Worm (Caenorhabditis elegans) whole organism, L1 larva: ENCODE data around the gene col-90.

Experiments
- dsc-1 ChIP-seq: sonication (generic microtip); optimal IDR thresholded peaks from 2 replicates; lab custom pipeline; 2016; ENCODE audit warnings: mild to moderate bottlenecking, missing genetic modification characterization, missing compliant biosample characterization
- fkh-4 ChIP-seq: sonication (generic microtip); optimal IDR thresholded peaks from 2 replicates; lab custom pipeline; 2016; ENCODE audit warnings: missing compliant biosample characterization, missing genetic modification characterization, borderline replicate concordance
- grh-1 ChIP-seq: fragments of 200-800 bp; sonication (Bioruptor generic); IDR thresholded peaks from 2 replicates; pipeline ENCODE4 v1.3.6; 2022; ENCODE audit warnings: missing genetic modification reagents, missing genetic modification characterization, missing compliant biosample characterization
- hpl-2 ChIP-seq: fragments of 150-350 bp; optimal IDR thresholded peaks from 2 replicates; lab custom pipeline; 2014; ENCODE audit warnings: missing biosample characterization, missing genetic modification reagents, missing genetic modification characterization
- irx-1 ChIP-seq: sonication (generic microtip); optimal IDR thresholded peaks from 2 replicates; lab custom pipeline; 2016; ENCODE audit warnings: missing genetic modification characterization, missing compliant biosample characterization
- lin-15B ChIP-seq: fragments of 150-350 bp; sonication (generic microtip); optimal IDR thresholded peaks from 3 replicates; lab custom pipeline; 2014; ENCODE audit warnings: missing biosample characterization, missing genetic modification characterization
- mep-1 ChIP-seq: fragments of 150-350 bp; optimal IDR thresholded peaks from 2 replicates; lab custom pipeline; 2014; ENCODE audit warnings: missing biosample characterization, missing genetic modification characterization
- nhr-19 ChIP-seq: fragments of 200-800 bp; sonication (Bioruptor generic); conservative IDR thresholded peaks from 2 replicates; pipeline ENCODE4 v1.3.6; 2022; ENCODE audit warnings: missing genetic modification characterization, missing compliant biosample characterization
- rnt-1 ChIP-seq: sonication (generic microtip); optimal IDR thresholded peaks from 2 replicates; lab custom pipeline; 2016; ENCODE audit warnings: mild to moderate bottlenecking, missing genetic modification characterization, moderate library complexity, missing compliant biosample characterization
- sox-4 ChIP-seq: sonication (generic microtip); optimal IDR thresholded peaks from 2 replicates; lab custom pipeline; 2016; ENCODE audit warnings: missing genetic modification characterization, missing compliant biosample characterization
- sup-37 ChIP-seq: fragments of 200-800 bp; sonication (Bioruptor generic); optimal IDR thresholded peaks from 2 replicates; lab custom pipeline; 2018; ENCODE audit warnings: mild to moderate bottlenecking, missing genetic modification characterization, missing compliant biosample characterization
- unc-62 ChIP-seq: fragments of 150-350 bp; optimal IDR thresholded peaks from 2 replicates; lab custom pipeline; 2014; ENCODE audit warnings: missing biosample characterization, missing genetic modification reagents, missing genetic modification characterization
- unc-86 ChIP-seq: sonication (generic microtip); optimal IDR thresholded peaks from 2 replicates; lab custom pipeline; 2016; ENCODE audit warnings: missing genetic modification characterization, missing compliant biosample characterization
- unc-98 ChIP-seq: fragments of 200-800 bp; sonication (Bioruptor generic); IDR thresholded peaks from 2 replicates; pipeline ENCODE4 v1.3.6; 2022; ENCODE audit warnings: missing genetic modification characterization, missing compliant biosample characterization
- ztf-11 ChIP-seq, 2 experiments: sonication (generic microtip); optimal IDR thresholded peaks; 2 replicates each; lab custom pipeline; 2016 to 2017; ENCODE audit warnings: missing genetic modification characterization in 2 of 2, missing biosample characterization in 1 of 2, missing compliant biosample characterization in 1 of 2
- ztf-4 ChIP-seq: fragments of 150-350 bp; optimal IDR thresholded peaks from 2 replicates; lab custom pipeline; 2014; ENCODE audit warnings: missing biosample characterization, missing genetic modification characterization

The col-90 gene

DNA sequence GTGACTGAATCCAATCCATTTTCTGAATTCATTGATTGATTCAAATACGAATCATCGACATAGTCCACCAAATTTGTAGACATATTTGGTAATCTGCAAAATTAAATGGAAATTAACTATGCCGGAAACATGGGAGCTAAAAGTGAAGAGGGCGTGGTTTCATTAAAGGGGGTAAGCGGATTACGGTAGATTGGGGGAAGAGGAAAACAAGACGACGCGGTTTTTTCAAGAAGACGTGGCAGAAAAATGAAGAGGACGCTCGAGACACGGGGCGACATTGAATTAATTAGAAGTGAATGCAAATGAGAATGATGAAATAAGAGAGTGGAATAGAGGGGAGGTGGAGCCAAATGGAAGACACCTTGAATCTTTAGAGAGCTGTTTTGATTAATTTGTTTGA, 47.7 kb downstream of the col-90 start, which contains the start of gene npr-17:
Gene npr-17, minus strand, starts transcription at position 101 of the 400 bp plus-strand sequence.
- TF ChIP-seq dsc-1 (tag; lab: Kevin White, UChicago) = peak; percentile 43
- TF ChIP-seq sox-4 (tag; lab: Kevin White, UChicago) = no peak
- TF ChIP-seq, all 84 proteins: peak for 1

DNA sequence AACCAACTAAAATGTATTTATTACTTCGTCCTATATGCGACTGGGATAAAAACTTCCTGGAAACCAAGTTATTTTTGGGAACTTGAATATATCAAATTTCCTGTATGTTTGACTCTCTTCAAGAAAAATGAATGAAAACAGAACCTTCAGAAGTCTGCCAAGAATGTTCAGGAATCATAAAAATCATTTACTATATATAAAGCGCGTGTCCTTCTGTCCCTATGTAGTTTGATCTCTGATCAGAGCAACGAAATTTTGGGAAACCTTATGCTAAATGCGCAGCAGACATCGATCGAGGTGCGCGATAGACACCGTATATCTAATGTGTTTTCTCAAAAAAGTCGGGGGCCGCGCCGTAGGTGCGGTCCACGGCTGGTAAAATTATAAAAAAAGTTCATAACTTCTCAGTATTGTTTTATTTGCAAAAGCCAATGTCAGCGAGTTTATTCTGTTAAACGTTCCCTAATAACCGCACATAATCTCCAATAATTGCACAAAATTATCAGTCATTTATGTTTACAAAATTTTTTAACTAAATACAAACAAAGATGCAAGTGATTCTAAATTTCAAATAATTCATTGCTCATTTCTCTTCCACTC, 48.9 kb downstream of the col-90 start:
- TF ChIP-seq nhr-19 (GFP tag; lab: Robert Waterston, UW) = no peak
- TF ChIP-seq ztf-4 (tag; lab: Kevin White, UChicago) = no peak
- TF ChIP-seq unc-86 (tag; lab: Kevin White, UChicago) = no peak
- no peak for TF ChIP-seq unc-62 (GFP tag; lab: Kevin White, UChicago)
- no peak for TF ChIP-seq rnt-1
- TF ChIP-seq irx-1 (tag; lab: Kevin White, UChicago) = no peak
- no peak for TF ChIP-seq sup-37 (GFP tag; lab: Kevin White, UChicago)
- no peak for TF ChIP-seq ztf-11 (tag; optimal IDR thresholded peaks at IDR 0.05; lab: Kevin White, UChicago)
- TF ChIP-seq grh-1 (GFP tag; lab: Robert Waterston, UW) = no peak
- TF ChIP-seq lin-15B (tag; lab: Kevin White, UChicago) = no peak
- no peak for TF ChIP-seq unc-98 (GFP tag; lab: Robert Waterston, UW)
- no peak for TF ChIP-seq fkh-4 (tag; lab: Kevin White, UChicago)
- TF ChIP-seq mep-1 (tag; lab: Kevin White, UChicago) = no peak
- TF ChIP-seq hpl-2 (GFP tag; lab: Kevin White, UChicago) = no peak
- TF ChIP-seq, all 84 proteins: peak for 0
